Fruit fly (Drosophila melanogaster) whole organism, embryonic: ENCODE results near the gene Eig71Ei.

Experiments used
- Aef1 ChIP-seq: fragments of 200-800 bp; sonication (Bioruptor generic); IDR thresholded peaks from 3 replicates; pipeline ENCODE4 v1.3.6; 2022; ENCODE audit warnings: missing biosample characterization, missing genetic modification characterization
- Awh ChIP-seq: fragments of 200-800 bp; sonication (Bioruptor generic); IDR thresholded peaks from 2 replicates; pipeline ENCODE4, ENCODE4 v1.3.6; 2022; ENCODE audit warnings: missing biosample characterization, missing genetic modification characterization
- Bdp1 ChIP-seq: fragments of 200-800 bp; sonication (Bioruptor generic); optimal IDR thresholded peaks from 3 replicates; lab custom pipeline; 2016; ENCODE audit warnings: missing biosample characterization, missing genetic modification characterization
- CG10979 ChIP-seq: fragments of 200-800 bp; sonication (Bioruptor generic); optimal IDR thresholded peaks from 2 replicates; lab custom pipeline; 2018; ENCODE audit warnings: missing biosample characterization, mild to moderate bottlenecking, missing genetic modification characterization, moderate library complexity
- CG11398 ChIP-seq: fragments of 200-800 bp; sonication (Bioruptor generic); optimal IDR thresholded peaks from 2 replicates; lab custom pipeline; 2016; ENCODE audit warnings: missing biosample characterization, missing genetic modification characterization
- CG15479 ChIP-seq: fragments of 200-800 bp; sonication (Bioruptor generic); optimal IDR thresholded peaks from 3 replicates; lab custom pipeline; 2019; ENCODE audit warnings: missing biosample characterization, mild to moderate bottlenecking, missing genetic modification characterization, moderate library complexity
- CG16863 ChIP-seq: fragments of 200-800 bp; sonication (Bioruptor generic); optimal IDR thresholded peaks from 3 replicates; lab custom pipeline; 2016; ENCODE audit warnings: missing biosample characterization, missing genetic modification characterization
- CG17186 ChIP-seq: fragments of 200-800 bp; sonication (Bioruptor generic); optimal IDR thresholded peaks from 3 replicates; lab custom pipeline; 2017; ENCODE audit warnings: missing biosample characterization, missing genetic modification reagents, missing genetic modification characterization
- CG17829 ChIP-seq: fragments of 200-800 bp; optimal IDR thresholded peaks from 2 replicates; lab custom pipeline; 2019; ENCODE audit warnings: missing biosample characterization, mild to moderate bottlenecking, missing genetic modification characterization, moderate library complexity
- CG17912 ChIP-seq: fragments of 200-800 bp; sonication (Bioruptor generic); optimal IDR thresholded peaks from 2 replicates; lab custom pipeline; 2018; ENCODE audit warnings: missing biosample characterization, mild to moderate bottlenecking, missing genetic modification characterization
- CG2889 ChIP-seq: fragments of 200-800 bp; sonication (Bioruptor generic); IDR thresholded peaks from 3 replicates; pipeline ENCODE4 v1.3.6; 2022; ENCODE audit warnings: missing biosample characterization, missing genetic modification characterization
- CG31441 ChIP-seq: fragments of 200-800 bp; sonication (Bioruptor generic); IDR thresholded peaks from 2 replicates; pipeline ENCODE4 v1.3.6; 2022; ENCODE audit warnings: missing biosample characterization, missing genetic modification characterization
- CG34422 ChIP-seq: fragments of 200-800 bp; sonication (Bioruptor generic); IDR thresholded peaks from 3 replicates; pipeline ENCODE4 v1.3.6; 2022; ENCODE audit warnings: missing biosample characterization, missing genetic modification characterization
- CG4404 ChIP-seq: fragments of 200-800 bp; sonication (Bioruptor generic); IDR thresholded peaks from 2 replicates; pipeline ENCODE4 v1.3.6; 2022; ENCODE audit warnings: missing biosample characterization, missing genetic modification characterization
- CG4424 ChIP-seq: fragments of 200-800 bp; sonication (Bioruptor generic); optimal IDR thresholded peaks from 3 replicates; lab custom pipeline; 2016; ENCODE audit warnings: missing biosample characterization, missing genetic modification characterization
- CG4707 ChIP-seq: fragments of 200-800 bp; sonication (Bioruptor generic); optimal IDR thresholded peaks from 2 replicates; lab custom pipeline; 2018; ENCODE audit warnings: missing biosample characterization, mild to moderate bottlenecking, missing genetic modification characterization, moderate library complexity
- CG8388 ChIP-seq: fragments of 200-800 bp; sonication (Bioruptor generic); optimal IDR thresholded peaks from 2 replicates; lab custom pipeline; 2019; ENCODE audit warnings: missing biosample characterization, mild to moderate bottlenecking, missing genetic modification characterization, moderate library complexity
- CG9727 ChIP-seq: fragments of 200-800 bp; sonication (Bioruptor generic); optimal IDR thresholded peaks from 3 replicates; lab custom pipeline; 2017; ENCODE audit warnings: missing biosample characterization, mild to moderate bottlenecking, missing genetic modification characterization
- Deaf1 ChIP-seq: fragments of 200-800 bp; optimal IDR thresholded peaks from 3 replicates; lab custom pipeline; 2019; ENCODE audit warnings: missing biosample characterization, mild to moderate bottlenecking, missing genetic modification characterization, moderate library complexity
- Doc2 ChIP-seq: fragments of 200-800 bp; sonication (Bioruptor generic); IDR thresholded peaks from 2 replicates; pipeline ENCODE4 v1.3.6; 2022; ENCODE audit warnings: missing biosample characterization, missing genetic modification characterization
- E2f2 ChIP-seq: fragments of 200-800 bp; sonication (Bioruptor generic); IDR thresholded peaks from 2 replicates; pipeline ENCODE4 v1.3.6; 2022; ENCODE audit warnings: missing biosample characterization, missing genetic modification characterization
- Eip74EF ChIP-seq, 2 experiments: fragments of 200-800 bp in 1 of 2; fragments of >200 bp in 1 of 2; sonication (Bioruptor generic) in 1 of 2; optimal IDR thresholded peaks; 2 replicates each; lab custom pipeline; 2017 to 2019; ENCODE audit warnings: missing biosample characterization in 2 of 2, missing genetic modification characterization in 2 of 2, mild to moderate bottlenecking in 1 of 2, moderate library complexity in 1 of 2
- Hr78 ChIP-seq, 2 experiments: fragments of 200-800 bp in 1 of 2; fragments of >200 bp in 1 of 2; sonication (Bioruptor generic) in 1 of 2; optimal IDR thresholded peaks; 2 replicates each; lab custom pipeline; 2017 to 2019; ENCODE audit warnings: missing biosample characterization in 2 of 2, missing genetic modification characterization in 2 of 2, mild to moderate bottlenecking in 1 of 2, moderate library complexity in 1 of 2
- MESR4 ChIP-seq: fragments of 200-800 bp; sonication (Bioruptor generic); optimal IDR thresholded peaks from 2 replicates; lab custom pipeline; 2018; ENCODE audit warnings: missing biosample characterization, mild to moderate bottlenecking, missing genetic modification characterization, moderate library complexity
- Max ChIP-seq: fragments of 200-800 bp; sonication (Bioruptor generic); optimal IDR thresholded peaks from 2 replicates; lab custom pipeline; 2016; ENCODE audit warnings: missing biosample characterization, mild to moderate bottlenecking, missing genetic modification characterization
- NfI ChIP-seq: fragments of 200-800 bp; sonication (Bioruptor generic); optimal IDR thresholded peaks from 3 replicates; lab custom pipeline; 2018; ENCODE audit warnings: missing biosample characterization, mild to moderate bottlenecking, missing genetic modification characterization, moderate library complexity
- caup ChIP-seq: fragments of 200-800 bp; sonication (Bioruptor generic); optimal IDR thresholded peaks from 3 replicates; lab custom pipeline; 2017; ENCODE audit warnings: missing biosample characterization, mild to moderate bottlenecking, missing genetic modification characterization, moderate library complexity; ENCODE audit not compliant: severe bottlenecking
- croc ChIP-seq: fragments of 200-800 bp; sonication (Bioruptor generic); conservative IDR thresholded peaks from 3 replicates; pipeline ENCODE4 v1.3.6; 2022; ENCODE audit warnings: missing biosample characterization, missing genetic modification characterization
- dan ChIP-seq: fragments of 200-800 bp; sonication (Bioruptor generic); IDR thresholded peaks from 2 replicates; pipeline ENCODE4 v1.3.6; 2022; ENCODE audit warnings: missing biosample characterization, missing genetic modification characterization
- dm ChIP-seq: fragments of 200-800 bp; sonication (Bioruptor generic); optimal IDR thresholded peaks from 3 replicates; lab custom pipeline; 2016; ENCODE audit warnings: missing biosample characterization, missing genetic modification characterization
- dpn ChIP-seq, 2 experiments: fragments of 200-800 bp; sonication (Bioruptor generic); optimal IDR thresholded peaks; 3 replicates each; lab custom pipeline; 2016; ENCODE audit warnings: missing biosample characterization in 2 of 2, missing genetic modification characterization in 2 of 2
- emc ChIP-seq: fragments of 200-800 bp; sonication (Bioruptor generic); optimal IDR thresholded peaks from 2 replicates; lab custom pipeline; 2016; ENCODE audit warnings: missing biosample characterization, missing genetic modification characterization
- eyg ChIP-seq: fragments of 200-800 bp; sonication (Bioruptor generic); optimal IDR thresholded peaks from 3 replicates; lab custom pipeline; 2016; ENCODE audit warnings: missing biosample characterization, missing genetic modification characterization
- fd3F ChIP-seq: fragments of 200-800 bp; sonication (Bioruptor generic); optimal IDR thresholded peaks from 2 replicates; lab custom pipeline; 2018; ENCODE audit warnings: missing biosample characterization, mild to moderate bottlenecking, missing genetic modification characterization, moderate library complexity
- gfzf ChIP-seq: fragments of 200-800 bp; sonication (Bioruptor generic); optimal IDR thresholded peaks from 2 replicates; lab custom pipeline; 2016; ENCODE audit warnings: missing biosample characterization, mild to moderate bottlenecking, missing genetic modification characterization, moderate library complexity
- mirr ChIP-seq: fragments of 200-800 bp; sonication (Bioruptor generic); optimal IDR thresholded peaks from 3 replicates; lab custom pipeline; 2018; ENCODE audit warnings: missing biosample characterization, mild to moderate bottlenecking, missing genetic modification characterization
- mld ChIP-seq: fragments of 200-800 bp; sonication (Bioruptor generic); IDR thresholded peaks from 3 replicates; pipeline ENCODE4 v1.3.6; 2022; ENCODE audit warnings: missing biosample characterization, missing genetic modification characterization; ENCODE audit not compliant: partially characterized antibody
- org-1 ChIP-seq: fragments of 200-800 bp; sonication (Bioruptor generic); optimal IDR thresholded peaks from 2 replicates; lab custom pipeline; 2017; ENCODE audit warnings: missing biosample characterization, missing genetic modification characterization
- pnt ChIP-seq: fragments of 200-800 bp; sonication (Bioruptor generic); optimal IDR thresholded peaks from 3 replicates; lab custom pipeline; 2016; ENCODE audit warnings: missing biosample characterization, missing genetic modification characterization
- pum ChIP-seq: fragments of 200-800 bp; sonication (Bioruptor generic); optimal IDR thresholded peaks from 2 replicates; lab custom pipeline; 2016; ENCODE audit warnings: missing biosample characterization, missing genetic modification characterization
- pzg ChIP-seq: fragments of 200-800 bp; sonication (Bioruptor generic); optimal IDR thresholded peaks from 3 replicates; lab custom pipeline; 2018; ENCODE audit warnings: missing biosample characterization, mild to moderate bottlenecking, missing genetic modification characterization, moderate library complexity
- salm ChIP-seq: fragments of 200-800 bp; sonication (Bioruptor generic); optimal IDR thresholded peaks from 2 replicates; lab custom pipeline; 2018; ENCODE audit warnings: missing biosample characterization, mild to moderate bottlenecking, missing genetic modification characterization
- schlank ChIP-seq: fragments of 200-800 bp; sonication (Bioruptor generic); optimal IDR thresholded peaks from 2 replicates; lab custom pipeline; 2018; ENCODE audit warnings: missing biosample characterization, mild to moderate bottlenecking, missing genetic modification characterization
- so ChIP-seq: fragments of 200-800 bp; sonication (Bioruptor generic); IDR thresholded peaks from 3 replicates; pipeline ENCODE4 v1.3.6; 2022; ENCODE audit warnings: missing biosample characterization, missing genetic modification characterization
- sqz ChIP-seq: fragments of 200-800 bp; sonication (Bioruptor generic); optimal IDR thresholded peaks from 3 replicates; lab custom pipeline; 2018; ENCODE audit warnings: missing biosample characterization, mild to moderate bottlenecking, missing genetic modification characterization
- tgo ChIP-seq: fragments of 200-800 bp; sonication (Bioruptor generic); IDR thresholded peaks from 3 replicates; pipeline ENCODE4 v1.3.6; 2022; ENCODE audit warnings: missing biosample characterization, missing genetic modification characterization
- tio ChIP-seq: fragments of 200-800 bp; sonication (Bioruptor generic); optimal IDR thresholded peaks from 2 replicates; lab custom pipeline; 2017; ENCODE audit warnings: missing biosample characterization, missing genetic modification characterization, inconsistent platforms
- tna ChIP-seq: fragments of 200-800 bp; sonication (Bioruptor generic); IDR thresholded peaks from 2 replicates; pipeline ENCODE4 v1.3.6; 2022; ENCODE audit warnings: missing biosample characterization, missing genetic modification characterization; ENCODE audit not compliant: partially characterized antibody
- tx ChIP-seq: fragments of 200-800 bp; sonication (Bioruptor generic); optimal IDR thresholded peaks from 2 replicates; lab custom pipeline; 2016; ENCODE audit warnings: missing biosample characterization, missing genetic modification characterization

The Eig71Ei gene

DNA sequence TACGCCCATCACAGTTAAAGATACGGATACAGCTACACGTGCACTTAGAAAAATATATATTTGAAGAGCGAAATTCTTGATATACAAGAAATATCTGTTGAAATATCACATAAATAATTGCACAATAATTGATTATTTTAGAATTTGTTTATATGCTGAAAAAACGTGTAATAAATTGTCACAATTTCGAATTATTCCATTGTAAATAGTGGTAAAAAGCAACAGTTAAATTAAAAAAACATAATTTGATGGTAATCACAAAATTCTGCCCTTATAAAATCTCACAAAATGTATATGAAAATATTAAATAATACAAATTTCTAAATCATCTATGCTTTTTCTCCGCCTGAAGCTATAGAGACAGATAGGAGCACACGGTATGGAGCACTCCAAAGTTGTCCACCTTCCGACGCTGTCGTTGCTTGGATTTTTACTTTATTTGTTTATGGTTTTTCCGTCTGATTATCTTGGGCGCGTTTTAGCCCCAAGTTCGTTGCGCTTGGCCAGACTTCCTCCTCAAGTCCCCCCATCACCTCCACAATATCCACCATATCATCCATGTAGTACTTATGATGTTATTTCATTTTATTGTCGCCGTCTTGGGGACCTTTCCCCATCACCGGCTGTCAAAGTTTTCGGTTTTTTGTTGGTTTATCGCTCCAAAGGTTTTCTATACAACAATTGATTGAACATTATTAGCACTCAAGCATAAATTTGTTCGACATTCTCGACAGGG lies 44.9 kb downstream of the Eig71Ei start (continued):
- peak; percentile 13 for TF ChIP-seq mirr
- no peak for TF ChIP-seq tx (GFP tag; lab: Kevin White, UChicago)
- TF ChIP-seq dan (GFP tag; lab: Robert Waterston, UW): no peak
- TF ChIP-seq CG2889 (GFP tag; lab: Robert Waterston, UW): no peak
- peak in 1 of 2 experiments; percentile 69 for TF ChIP-seq Eip74EF (GFP tag; optimal IDR thresholded peaks at IDR 0.05; lab: Kevin White, UChicago)
- no peak for TF ChIP-seq Doc2 (GFP tag; lab: Robert Waterston, UW)
- TF ChIP-seq tio (GFP tag; lab: Kevin White, UChicago): peak; percentile 78
- no peak for TF ChIP-seq CG16863 (GFP tag; lab: Kevin White, UChicago)
- no peak for TF ChIP-seq pzg (GFP tag; lab: Kevin White, UChicago)
- TF ChIP-seq CG17186 (GFP tag; lab: Kevin White, UChicago): no peak
- TF ChIP-seq salm: peak; percentile 27
- no peak for TF ChIP-seq emc
- TF ChIP-seq mld (GFP tag; lab: Robert Waterston, UW): no peak
- no peak for TF ChIP-seq CG15479 (GFP tag; lab: Kevin White, UChicago)
- TF ChIP-seq org-1: peak; percentile 34
- TF ChIP-seq CG9727: peak; percentile 86
- no peak for TF ChIP-seq Bdp1
- TF ChIP-seq Aef1 (GFP tag; lab: Robert Waterston, UW): no peak
- no peak for TF ChIP-seq schlank (tag; lab: Kevin White, UChicago)
- peak; percentile 6 for TF ChIP-seq NfI (GFP tag; lab: Kevin White, UChicago)
- peak; percentile 77 for TF ChIP-seq CG4424 (GFP tag; lab: Kevin White, UChicago)
- no peak for TF ChIP-seq MESR4 (GFP tag; lab: Kevin White, UChicago)
- TF ChIP-seq CG4707: no peak
- peak; percentile 34 for TF ChIP-seq Deaf1 (tag; lab: Kevin White, UChicago)
- no peak for TF ChIP-seq sqz (GFP tag; lab: Kevin White, UChicago)
- TF ChIP-seq caup (GFP tag; lab: Kevin White, UChicago): no peak
- TF ChIP-seq Max: peak; percentile 34
- peak in 1 of 2 experiments; percentile 24 for TF ChIP-seq dpn (GFP tag; optimal IDR thresholded peaks at IDR 0.05; lab: Kevin White, UChicago)
- no peak for TF ChIP-seq CG4404 (GFP tag; lab: Robert Waterston, UW)
- no peak for TF ChIP-seq Awh (GFP tag; lab: Robert Waterston, UW)
- peak; percentile 25; the same call in 1 of the 3 replicates for TF ChIP-seq croc (GFP tag; lab: Robert Waterston, UW)
- TF ChIP-seq Hr78 (GFP tag; optimal IDR thresholded peaks at IDR 0.05; lab: Kevin White, UChicago): peak in 1 of 2 experiments; percentile 38
- TF ChIP-seq E2f2 (GFP tag; lab: Robert Waterston, UW): peak; percentile 9; the same call in 1 of the 2 replicates
- TF ChIP-seq fd3F (GFP tag; lab: Kevin White, UChicago): no peak
- peak; percentile 57 for TF ChIP-seq CG8388 (GFP tag; lab: Kevin White, UChicago)
- peak; percentile 25 for TF ChIP-seq dm (GFP tag; lab: Kevin White, UChicago)
- peak; percentile 74 for TF ChIP-seq CG17829 (tag; lab: Kevin White, UChicago)
- TF ChIP-seq tgo: no peak
- no peak for TF ChIP-seq CG34422 (GFP tag; lab: Robert Waterston, UW)
- no peak for TF ChIP-seq pum (GFP tag; lab: Kevin White, UChicago)
- TF ChIP-seq CG31441 (GFP tag; lab: Robert Waterston, UW): peak; percentile 77
- TF ChIP-seq eyg: no peak
- TF ChIP-seq CG17912 (GFP tag; lab: Kevin White, UChicago): no peak
- TF ChIP-seq CG10979 (tag; lab: Kevin White, UChicago): peak; percentile 85
- TF ChIP-seq so (GFP tag; lab: Robert Waterston, UW): no peak
- no peak for TF ChIP-seq gfzf
- no peak for TF ChIP-seq tna
- no peak for TF ChIP-seq pnt (GFP tag; lab: Kevin White, UChicago)
- TF ChIP-seq CG11398 (GFP tag; lab: Kevin White, UChicago): no peak
